Worm (Caenorhabditis elegans) whole organism, L4/young adult: Measurements from ENCODE around the gene F10D7.4.

Experiments used
- dao-5 ChIP-seq: sonication (generic microtip); optimal IDR thresholded peaks from 2 replicates; lab custom pipeline; 2016; ENCODE audit warnings: missing genotype, missing genetic modification characterization, moderate library complexity, missing compliant biosample characterization
- him-1 ChIP-seq: sonication (generic microtip); optimal IDR thresholded peaks from 2 replicates; lab custom pipeline; 2016; ENCODE audit warnings: missing genotype, missing genetic modification reagents, missing genetic modification characterization, missing compliant biosample characterization

DNA sequence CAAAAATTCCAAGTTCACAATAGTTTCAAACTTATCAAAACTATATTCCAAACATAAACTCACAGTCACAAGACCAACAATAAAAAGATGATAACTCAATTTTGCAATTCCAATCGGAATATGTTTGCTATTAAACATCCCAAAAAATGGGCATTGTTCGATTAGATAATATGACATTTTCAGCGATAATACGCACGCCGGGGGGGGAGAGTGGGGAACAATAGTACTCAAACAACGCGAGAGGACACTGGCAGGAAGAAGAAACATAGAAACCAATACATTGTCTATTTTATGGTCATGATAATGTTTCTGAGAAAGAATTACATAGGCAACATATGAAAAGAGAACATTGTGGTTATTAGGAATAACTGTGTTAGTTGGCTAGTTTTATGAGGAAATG, 6.0 kb downstream of the F10D7.4 start:
- no peak for TF ChIP-seq him-1 (tag; lab: Kevin White, UChicago)
- no peak for TF ChIP-seq dao-5 (tag; lab: Kevin White, UChicago)
